Worm (Caenorhabditis elegans): Measurements from ENCODE around the gene R09A8.2.
A peak's percentile ranks its signal among the peaks of the same experiment; 100 is the strongest.

R09A8.2 gene

DNA sequence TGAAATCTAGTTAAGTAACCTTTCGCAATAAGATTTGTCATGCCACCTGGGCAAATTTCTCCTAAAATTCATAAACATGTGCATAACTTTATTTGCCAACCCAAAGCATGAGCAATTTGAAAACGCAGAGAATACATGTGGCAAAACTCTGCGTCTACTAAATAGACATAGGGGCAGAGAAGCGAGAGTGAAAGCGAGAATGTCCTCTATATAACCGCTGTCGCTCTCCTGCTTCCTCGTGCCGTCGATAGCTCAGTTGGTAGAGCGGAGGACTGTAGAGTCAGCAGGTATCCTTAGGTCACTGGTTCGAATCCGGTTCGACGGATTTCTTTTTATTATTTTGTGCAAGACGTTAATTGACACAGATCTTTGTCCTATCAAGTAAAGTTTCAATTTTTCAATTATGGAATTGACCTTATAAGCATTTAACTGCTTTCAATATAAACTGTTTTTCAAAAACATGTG, 45.8 kb downstream of the R09A8.2 start (continued):
- peak in 1 of 2 experiments; percentile 49 for TF ChIP-seq egl-27 (tag; optimal IDR thresholded peaks at IDR 0.05)
- TF ChIP-seq pqm-1 (tag; optimal IDR thresholded peaks at IDR 0.05), result no peak
- peak; percentile 42 for TF ChIP-seq fos-1 (tag; optimal IDR thresholded peaks at IDR 0.05)
- peak; percentile 88 for TF ChIP-seq snu-23 (GFP tag; optimal IDR thresholded peaks at IDR 0.05)
- TF ChIP-seq zag-1 (tag; optimal IDR thresholded peaks at IDR 0.05), result no peak
- no peak for TF ChIP-seq nhr-12 (tag; optimal IDR thresholded peaks at IDR 0.05)
- TF ChIP-seq nhr-47 (tag; optimal IDR thresholded peaks at IDR 0.05), result peak; percentile 88
- no peak for TF ChIP-seq tlp-1 (tag; optimal IDR thresholded peaks at IDR 0.05)
- peak; percentile 39; the same call in 1 of the 2 replicates for TF ChIP-seq mab-9 (GFP tag; IDR thresholded peaks at IDR 0.05)
- TF ChIP-seq C16A3.4 (tag; optimal IDR thresholded peaks at IDR 0.05), result peak; percentile 51
- no peak for TF ChIP-seq unc-62 (GFP tag; optimal IDR thresholded peaks at IDR 0.05)
- peak; percentile 66 for TF ChIP-seq xbp-1 (tag; optimal IDR thresholded peaks at IDR 0.05)
- TF ChIP-seq lsy-2 (tag; optimal IDR thresholded peaks at IDR 0.05), result peak; percentile 28 to 69
- peak; percentile 27 for TF ChIP-seq mef-2 (tag; optimal IDR thresholded peaks at IDR 0.05)
- TF ChIP-seq nhr-71 (tag; optimal IDR thresholded peaks at IDR 0.05), result peak; percentile 83
- TF ChIP-seq C34B4.2 (tag; optimal IDR thresholded peaks at IDR 0.05), result no peak
- TF ChIP-seq mdl-1 (tag; optimal IDR thresholded peaks at IDR 0.05), result peak in 1 of 2 experiments; percentile 82
- TF ChIP-seq sox-4 (tag; optimal IDR thresholded peaks at IDR 0.05), result peak; percentile 50
- no peak for TF ChIP-seq ceh-63 (GFP tag; optimal IDR thresholded peaks at IDR 0.05)
- no peak for TF ChIP-seq Y116A8C.19 (tag; optimal IDR thresholded peaks at IDR 0.05; ENCODE audit: borderline replicate concordance)
- TF ChIP-seq lir-3 (tag; optimal IDR thresholded peaks at IDR 0.05; ENCODE audit: poor library complexity), result peak; percentile 68
- peak; percentile 79 for TF ChIP-seq swsn-7 (tag; optimal IDR thresholded peaks at IDR 0.05)
- TF ChIP-seq dpl-1 (GFP tag; optimal IDR thresholded peaks at IDR 0.05), result peak in 2 of 3 experiments; percentile 20 to 32
- no peak for TF ChIP-seq nhr-237 (tag; optimal IDR thresholded peaks at IDR 0.05)
- peak; percentile 65 for TF ChIP-seq fkh-8 (tag; optimal IDR thresholded peaks at IDR 0.05)
- TF ChIP-seq sup-37 (GFP tag; optimal IDR thresholded peaks at IDR 0.05), result no peak
- peak; percentile 40 for TF ChIP-seq jun-1 (tag; optimal IDR thresholded peaks at IDR 0.05)
- peak; percentile 44 for TF ChIP-seq blmp-1 (tag; optimal IDR thresholded peaks at IDR 0.05)
- TF ChIP-seq tbx-2 (tag; optimal IDR thresholded peaks at IDR 0.05), result peak; percentile 67
- peak; percentile 15 for TF ChIP-seq unc-130 (tag; optimal IDR thresholded peaks at IDR 0.05)
- TF ChIP-seq ces-1 (GFP tag; optimal IDR thresholded peaks at IDR 0.05), result no peak
- TF ChIP-seq nhr-90 (tag; optimal IDR thresholded peaks at IDR 0.05; ENCODE audit: poor library complexity), result peak; percentile 53
- peak; percentile 75 for TF ChIP-seq nhr-20 (tag; optimal IDR thresholded peaks at IDR 0.05)
- TF ChIP-seq unc-30 (tag; optimal IDR thresholded peaks at IDR 0.05), result no peak
- no peak for TF ChIP-seq vab-15 (tag; optimal IDR thresholded peaks at IDR 0.05)
- TF ChIP-seq hlh-17 (GFP tag; optimal IDR thresholded peaks at IDR 0.05; ENCODE audit: borderline replicate concordance), result no peak
- no peak for TF ChIP-seq lin-39 (tag; optimal IDR thresholded peaks at IDR 0.05)
- no peak for TF ChIP-seq F16B12.6 (tag; optimal IDR thresholded peaks at IDR 0.05)
- TF ChIP-seq efl-3 (GFP tag; optimal IDR thresholded peaks at IDR 0.05), result no peak
- peak; percentile 65 for TF ChIP-seq nhr-77 (tag; optimal IDR thresholded peaks at IDR 0.05)

ce11 chrX:12665799-12666198, 46.5 kb downstream of the R09A8.2 start:
- TF ChIP-seq lin-15B (tag; optimal IDR thresholded peaks at IDR 0.05) (no peak), alr-1 (tag; optimal IDR thresholded peaks at IDR 0.05; ENCODE audit: borderline replicate concordance) (no peak), swsn-7 (tag; optimal IDR thresholded peaks at IDR 0.05) (no peak), ceh-88 (GFP tag; IDR thresholded peaks at IDR 0.05) (no peak), ama-1 (optimal IDR thresholded peaks at IDR 0.05) (no peak), zip-4 (GFP tag; optimal IDR thresholded peaks at IDR 0.05) (no peak), irx-1 (tag; optimal IDR thresholded peaks at IDR 0.05) (no peak), lin-35 (GFP tag; optimal IDR thresholded peaks at IDR 0.05) (no peak), sox-4 (tag; optimal IDR thresholded peaks at IDR 0.05) (no peak)
